Worm (Caenorhabditis elegans) whole organism, late embryonic: Measurements from ENCODE around the gene ZK1240.11.

Experiments used
- C38D4.7 ChIP-seq: fragments of 200-800 bp; sonication (Bioruptor generic); optimal IDR thresholded peaks from 2 replicates; lab custom pipeline; 2018; ENCODE audit warnings: mild to moderate bottlenecking, missing genetic modification characterization, moderate library complexity, missing compliant biosample characterization
- elt-4 ChIP-seq: sonication (generic microtip); optimal IDR thresholded peaks from 2 replicates; lab custom pipeline; 2016; ENCODE audit warnings: missing genetic modification characterization, missing compliant biosample characterization
- hlh-13 ChIP-seq: fragments of 200-800 bp; sonication (Bioruptor generic); optimal IDR thresholded peaks from 2 replicates; lab custom pipeline; 2018; ENCODE audit warnings: mild to moderate bottlenecking, missing genetic modification characterization, missing compliant biosample characterization
- hlh-6 ChIP-seq: sonication (generic microtip); optimal IDR thresholded peaks from 2 replicates; lab custom pipeline; 2016; ENCODE audit warnings: missing genotype, missing genetic modification characterization, missing compliant biosample characterization
- npax-4 ChIP-seq: sonication (generic microtip); optimal IDR thresholded peaks from 2 replicates; lab custom pipeline; 2016; ENCODE audit warnings: missing genetic modification characterization, missing compliant biosample characterization

- TF ChIP-seq npax-4 (no peak), C38D4.7 (GFP tag; lab: Kevin White, UChicago) (no peak), elt-4 (tag; lab: Kevin White, UChicago) (no peak), hlh-6 (no peak), hlh-13 (no peak)
These were observed 27.5 kb downstream of the ZK1240.11 start, which contains the start of gene F43C11.10 for ce11 chrII:2352546-2352945.
